Fruit fly (Drosophila melanogaster): ENCODE measurements around the gene janB.

janB gene

DNA sequence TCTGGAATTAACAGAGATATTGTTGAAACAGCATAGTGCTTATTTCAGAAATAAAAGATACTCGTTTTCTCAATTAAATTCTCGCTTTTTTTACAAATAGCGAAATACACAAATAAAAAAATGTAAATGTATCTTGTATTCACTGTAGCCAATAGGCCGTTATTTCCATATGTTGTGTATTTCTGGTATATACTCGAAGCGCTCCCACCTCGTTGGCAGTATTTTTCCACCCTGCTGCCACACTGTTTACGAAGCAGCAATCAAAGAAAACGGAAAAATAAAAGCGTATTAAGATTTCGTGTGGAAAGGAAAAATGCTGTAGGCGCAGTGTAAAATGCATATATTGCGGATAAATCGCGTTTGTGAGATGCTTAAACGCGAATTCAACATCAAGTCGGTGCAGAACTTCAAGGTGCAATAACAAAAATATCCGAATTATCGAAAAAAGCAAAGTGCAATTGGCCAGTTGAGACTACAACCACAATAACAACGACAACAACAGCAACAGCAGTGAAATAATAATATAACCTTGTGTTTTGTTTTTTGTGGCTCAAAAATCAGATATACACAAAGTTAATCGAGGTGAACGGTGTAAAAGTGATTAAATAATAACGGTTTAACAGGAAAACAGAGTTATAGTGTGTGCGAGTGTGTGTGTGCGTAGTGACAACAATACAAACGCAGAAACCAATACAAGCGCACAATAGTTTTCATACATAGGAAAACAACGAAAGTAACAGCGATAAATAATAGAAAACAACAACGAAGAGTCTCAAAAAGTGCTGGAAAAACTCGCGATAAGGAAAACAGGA lies 19.7 kb upstream of the janB start, which contains the start of gene sima (continued):
- TF ChIP-seq CG1621 (tag; optimal IDR thresholded peaks at IDR 0.05) (no peak), OdsH (GFP tag; optimal IDR thresholded peaks at IDR 0.05) (peak; percentile 43), svp (GFP tag) (peak; percentile 28), fd85E (GFP tag; optimal IDR thresholded peaks at IDR 0.05) (no peak), CG8119 (GFP tag; IDR thresholded peaks at IDR 0.05) (no peak), Lpt (GFP tag; optimal IDR thresholded peaks at IDR 0.05) (no peak), Hr39 (GFP tag; optimal IDR thresholded peaks at IDR 0.05) (peak; percentile 36), CG11762 (GFP tag; optimal IDR thresholded peaks at IDR 0.05; ENCODE audit: insufficient read depth) (no peak), CG11294 (GFP tag; IDR thresholded peaks at IDR 0.05) (0 out of 2 replicates have a peak, but pooled peaks have one; percentile 17), CG10669 (GFP tag; optimal IDR thresholded peaks at IDR 0.05) (no peak), salr (GFP tag; optimal IDR thresholded peaks at IDR 0.05) (no peak), Hr4 (GFP tag; optimal IDR thresholded peaks at IDR 0.05) (peak; percentile 5), CG4318 (GFP tag; optimal IDR thresholded peaks at IDR 0.05) (no peak), CG11902 (GFP tag; optimal IDR thresholded peaks at IDR 0.05) (no peak), fkh (GFP tag; optimal IDR thresholded peaks at IDR 0.05) (peak; percentile 10), Met (GFP tag; optimal IDR thresholded peaks at IDR 0.05) (peak; percentile 13), Sox15 (GFP tag; optimal IDR thresholded peaks at IDR 0.05) (no peak), CG6792 (GFP tag; optimal IDR thresholded peaks at IDR 0.05) (no peak), achi (GFP tag; optimal IDR thresholded peaks at IDR 0.05) (peak; percentile 2), Smox (GFP tag; optimal IDR thresholded peaks at IDR 0.05) (peak; percentile 7), net (GFP tag; optimal IDR thresholded peaks at IDR 0.05) (peak; percentile 12), Eip78C (GFP tag) (peak; percentile 77), CG16779 (tag; optimal IDR thresholded peaks at IDR 0.05) (no peak), CG6163 (GFP tag; IDR thresholded peaks at IDR 0.05) (peak; percentile 61), pdm3 (GFP tag; optimal IDR thresholded peaks at IDR 0.05) (peak; percentile 42), acj6 (GFP tag; optimal IDR thresholded peaks at IDR 0.05) (peak; percentile 6), CG3032 (tag; optimal IDR thresholded peaks at IDR 0.05) (no peak)

DNA sequence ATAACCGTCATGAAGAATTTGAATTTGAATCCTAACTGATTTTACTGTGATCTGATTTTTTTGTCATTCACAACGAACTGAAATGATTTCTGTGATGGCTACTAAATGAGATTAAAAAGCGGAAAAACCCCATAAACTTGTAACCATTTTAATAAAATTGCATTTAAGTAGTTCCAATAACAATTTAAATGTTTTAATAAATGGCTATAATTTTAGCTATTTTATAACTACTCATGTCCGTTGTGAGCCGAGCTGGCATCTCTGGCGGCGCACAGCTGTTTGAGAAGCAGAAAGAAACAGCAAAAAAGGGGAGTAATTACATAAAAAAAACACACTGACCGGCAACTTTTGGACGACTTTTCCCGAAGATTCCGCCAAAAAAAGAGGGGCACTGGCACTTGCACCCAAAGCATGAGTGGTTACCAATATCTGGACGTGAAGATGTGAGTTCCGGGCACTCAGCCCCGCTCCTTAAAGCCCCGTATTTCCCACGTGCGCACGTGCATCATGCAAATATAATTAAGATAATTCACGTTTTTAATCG lies 18.1 kb upstream of the janB start, which contains the start of the genes CG7950 and Rpp14a:
TSS of gene CG7950 (plus strand) at position 268 of the 544 bp plus-strand sequence.
TSS of gene Rpp14a (plus strand) at position 268 of the 544 bp plus-strand sequence.
- peak; percentile 86 for TF ChIP-seq Smox (GFP tag; optimal IDR thresholded peaks at IDR 0.05)
- TF ChIP-seq CG9139 (GFP tag; optimal IDR thresholded peaks at IDR 0.05) = no peak
- TF ChIP-seq CG11294 (GFP tag; IDR thresholded peaks at IDR 0.05) = peak; percentile 73
- TF ChIP-seq CG8319 (GFP tag; optimal IDR thresholded peaks at IDR 0.05) = peak; percentile 60
- TF ChIP-seq ss (GFP tag; optimal IDR thresholded peaks at IDR 0.05) = peak in 1 of 2 experiments; percentile 30
- peak; percentile 89 for TF ChIP-seq Hr4 (GFP tag; optimal IDR thresholded peaks at IDR 0.05)
- TF ChIP-seq Sox15 (GFP tag; optimal IDR thresholded peaks at IDR 0.05) = peak; percentile 63
- TF ChIP-seq CG10631 (GFP tag; optimal IDR thresholded peaks at IDR 0.05) = peak; percentile 79
- TF ChIP-seq Lpt (GFP tag; optimal IDR thresholded peaks at IDR 0.05) = peak; percentile 81
- peak; percentile 85 for TF ChIP-seq CG3919 (GFP tag; optimal IDR thresholded peaks at IDR 0.05)
- peak; percentile 76 for TF ChIP-seq Gug (GFP tag; IDR thresholded peaks at IDR 0.05)
- TF ChIP-seq Ets96B (tag; optimal IDR thresholded peaks at IDR 0.05) = peak; percentile 79
- peak; percentile 84 for TF ChIP-seq net (GFP tag; optimal IDR thresholded peaks at IDR 0.05)
- TF ChIP-seq CG7368 (GFP tag; optimal IDR thresholded peaks at IDR 0.05) = peak; percentile 67
- peak; percentile 80 for TF ChIP-seq CG32006 (GFP tag; optimal IDR thresholded peaks at IDR 0.05)
- peak; percentile 28 for TF ChIP-seq CG11762 (GFP tag; optimal IDR thresholded peaks at IDR 0.05; ENCODE audit: insufficient read depth)
- TF ChIP-seq fd59A (GFP tag; optimal IDR thresholded peaks at IDR 0.05) = peak; percentile 53
- peak; percentile 91 for TF ChIP-seq Sox14 (GFP tag; optimal IDR thresholded peaks at IDR 0.05)
- TF ChIP-seq CG6792 (GFP tag; optimal IDR thresholded peaks at IDR 0.05) = peak; percentile 79
- peak; percentile 93 for TF ChIP-seq eg (GFP tag; IDR thresholded peaks at IDR 0.05)
- TF ChIP-seq fd85E (GFP tag; optimal IDR thresholded peaks at IDR 0.05) = no peak
- no peak for TF ChIP-seq spab (GFP tag; optimal IDR thresholded peaks at IDR 0.05)
- TF ChIP-seq Hr38 (GFP tag; optimal IDR thresholded peaks at IDR 0.05) = peak; percentile 72
- no peak for TF ChIP-seq fkh (GFP tag; optimal IDR thresholded peaks at IDR 0.05)
- peak; percentile 34 for TF ChIP-seq Blimp-1 (GFP tag; optimal IDR thresholded peaks at IDR 0.05)
- peak; percentile 80 for TF ChIP-seq CG34406 (GFP tag; optimal IDR thresholded peaks at IDR 0.05)
- peak; percentile 49 for TF ChIP-seq CG6808 (GFP tag; optimal IDR thresholded peaks at IDR 0.05)
- TF ChIP-seq Eip93F (GFP tag; optimal IDR thresholded peaks at IDR 0.05) = peak; percentile 77
- peak; percentile 75 for TF ChIP-seq CG15336 (GFP tag; IDR thresholded peaks at IDR 0.05)
- TF ChIP-seq Hr39 (GFP tag; optimal IDR thresholded peaks at IDR 0.05) = peak; percentile 90
- TF ChIP-seq dac (GFP tag; optimal IDR thresholded peaks at IDR 0.05) = peak; percentile 69

Data from whole organism, prepupa.